Fruit fly (Drosophila melanogaster) Kc167 (cell line): ENCODE data around the gene hob.

ENCODE experiments used
- Sin3A ChIP-seq: fragments of >200 bp; optimal IDR thresholded peaks from 2 replicates; lab custom pipeline; 2018; ENCODE audit warnings: missing external identifiers
- h ChIP-seq: fragments of >200 bp; optimal IDR thresholded peaks from 3 replicates; lab custom pipeline; 2018; ENCODE audit warnings: missing external identifiers
- psq ChIP-seq: fragments of >200 bp; optimal IDR thresholded peaks from 2 replicates; lab custom pipeline; 2017; ENCODE audit warnings: missing external identifiers

- TF ChIP-seq h (lab: Kevin White, UChicago) (no peak), psq (lab: Kevin White, UChicago) (no peak), Sin3A (lab: Kevin White, UChicago) (no peak)
These were observed 20.5 kb upstream of the hob start, which contains the start of gene CG17746 for dm6 chr3L:3239033-3239752.
